Fruit fly (Drosophila melanogaster) whole organism, embryonic: ENCODE results near the gene Taf10.

Source experiments
- Asciz ChIP-seq: fragments of 200-800 bp; sonication (Bioruptor generic); optimal IDR thresholded peaks from 2 replicates; lab custom pipeline; 2017; ENCODE audit warnings: missing biosample characterization, mild to moderate bottlenecking, missing genetic modification characterization, missing genetic modification reagents
- Bdp1 ChIP-seq: fragments of 200-800 bp; sonication (Bioruptor generic); optimal IDR thresholded peaks from 3 replicates; lab custom pipeline; 2016; ENCODE audit warnings: missing biosample characterization, missing genetic modification characterization
- Bgb ChIP-seq: fragments of 200-800 bp; sonication (Bioruptor generic); IDR thresholded peaks from 2 replicates; pipeline ENCODE4 v1.3.6; 2022; ENCODE audit warnings: missing biosample characterization, missing genetic modification characterization; ENCODE audit not compliant: partially characterized antibody
- BtbVII ChIP-seq: fragments of 200-800 bp; sonication (Bioruptor generic); optimal IDR thresholded peaks from 3 replicates; lab custom pipeline; 2017; ENCODE audit warnings: missing biosample characterization, mild to moderate bottlenecking, missing genetic modification characterization
- CG10543 ChIP-seq: fragments of 200-800 bp; sonication (Bioruptor generic); optimal IDR thresholded peaks from 3 replicates; lab custom pipeline; 2017; ENCODE audit warnings: missing biosample characterization, mild to moderate bottlenecking, missing genetic modification characterization, moderate library complexity
- CG12299 ChIP-seq: fragments of 200-800 bp; sonication (Bioruptor generic); optimal IDR thresholded peaks from 2 replicates; lab custom pipeline; 2018; ENCODE audit warnings: missing biosample characterization, mild to moderate bottlenecking, missing genetic modification characterization
- CG12744 ChIP-seq: fragments of 200-800 bp; sonication (Bioruptor generic); optimal IDR thresholded peaks from 2 replicates; lab custom pipeline; 2016; ENCODE audit warnings: missing biosample characterization, missing genetic modification characterization
- CG13624 ChIP-seq: fragments of 200-800 bp; sonication (Bioruptor generic); optimal IDR thresholded peaks from 2 replicates; lab custom pipeline; 2016; ENCODE audit warnings: missing biosample characterization, missing genetic modification characterization
- CG15479 ChIP-seq: fragments of 200-800 bp; sonication (Bioruptor generic); optimal IDR thresholded peaks from 3 replicates; lab custom pipeline; 2019; ENCODE audit warnings: missing biosample characterization, mild to moderate bottlenecking, missing genetic modification characterization, moderate library complexity
- CG17802 ChIP-seq: fragments of 200-800 bp; sonication (Bioruptor generic); optimal IDR thresholded peaks from 2 replicates; lab custom pipeline; 2018; ENCODE audit warnings: missing biosample characterization, mild to moderate bottlenecking, missing genetic modification characterization, moderate library complexity
- CG2678 ChIP-seq: fragments of 200-800 bp; sonication (Bioruptor generic); optimal IDR thresholded peaks from 3 replicates; lab custom pipeline; 2019; ENCODE audit warnings: missing biosample characterization, mild to moderate bottlenecking, missing genetic modification characterization, moderate library complexity
- CG32767 ChIP-seq: fragments of 200-800 bp; sonication (Bioruptor generic); IDR thresholded peaks from 2 replicates; pipeline ENCODE4 v1.3.6; 2022; ENCODE audit warnings: missing biosample characterization, missing genetic modification characterization
- CG33557 ChIP-seq: fragments of 200-800 bp; sonication (Bioruptor generic); optimal IDR thresholded peaks from 2 replicates; lab custom pipeline; 2019; ENCODE audit warnings: missing biosample characterization, mild to moderate bottlenecking, missing genetic modification characterization, moderate library complexity
- CG4404 ChIP-seq: fragments of 200-800 bp; sonication (Bioruptor generic); IDR thresholded peaks from 2 replicates; pipeline ENCODE4 v1.3.6; 2022; ENCODE audit warnings: missing biosample characterization, missing genetic modification characterization
- CG4617 ChIP-seq: fragments of 200-800 bp; sonication (Bioruptor generic); optimal IDR thresholded peaks from 3 replicates; lab custom pipeline; 2016; ENCODE audit warnings: missing biosample characterization, missing genetic modification characterization, borderline replicate concordance
- CG4820 ChIP-seq: fragments of 200-800 bp; sonication (Bioruptor generic); optimal IDR thresholded peaks from 3 replicates; lab custom pipeline; 2016; ENCODE audit warnings: missing biosample characterization, missing genetic modification characterization
- CG6689 ChIP-seq: fragments of 200-800 bp; sonication (Bioruptor generic); IDR thresholded peaks from 2 replicates; pipeline ENCODE4 v1.3.6; 2022; ENCODE audit warnings: missing biosample characterization, missing genetic modification characterization
- CG9215 ChIP-seq: fragments of 200-800 bp; sonication (Bioruptor generic); IDR thresholded peaks from 2 replicates; pipeline ENCODE4 v1.3.6; 2022; ENCODE audit warnings: missing biosample characterization, missing genetic modification characterization
- CG9817 ChIP-seq: fragments of 200-800 bp; sonication (Bioruptor generic); optimal IDR thresholded peaks from 2 replicates; lab custom pipeline; 2018; ENCODE audit warnings: missing biosample characterization, mild to moderate bottlenecking, missing genetic modification characterization, moderate library complexity
- Camta ChIP-seq: fragments of 200-800 bp; sonication (Bioruptor generic); optimal IDR thresholded peaks from 2 replicates; lab custom pipeline; 2016; ENCODE audit warnings: missing biosample characterization, missing genetic modification characterization
- Chrac-16 ChIP-seq: fragments of 200-800 bp; sonication (Bioruptor generic); optimal IDR thresholded peaks from 3 replicates; lab custom pipeline; 2016; ENCODE audit warnings: missing biosample characterization, missing genetic modification characterization
- CrebB ChIP-seq: fragments of 200-800 bp; sonication (Bioruptor generic); optimal IDR thresholded peaks from 3 replicates; lab custom pipeline; 2018; ENCODE audit warnings: missing biosample characterization, mild to moderate bottlenecking, missing genetic modification characterization
- D19B ChIP-seq: fragments of 200-800 bp; sonication (Bioruptor generic); optimal IDR thresholded peaks from 2 replicates; lab custom pipeline; 2017; ENCODE audit warnings: missing biosample characterization, mild to moderate bottlenecking, missing genetic modification characterization
- Deaf1 ChIP-seq: fragments of 200-800 bp; optimal IDR thresholded peaks from 3 replicates; lab custom pipeline; 2019; ENCODE audit warnings: missing biosample characterization, mild to moderate bottlenecking, missing genetic modification characterization, moderate library complexity
- HHEX ChIP-seq: fragments of 200-800 bp; sonication (Bioruptor generic); optimal IDR thresholded peaks from 3 replicates; lab custom pipeline; 2017; ENCODE audit warnings: missing biosample characterization, mild to moderate bottlenecking, missing genetic modification characterization, missing genetic modification reagents
- HLH54F ChIP-seq: fragments of 200-800 bp; sonication (Bioruptor generic); optimal IDR thresholded peaks from 3 replicates; lab custom pipeline; 2016; ENCODE audit warnings: missing biosample characterization, missing genetic modification characterization
- MESR4 ChIP-seq: fragments of 200-800 bp; sonication (Bioruptor generic); optimal IDR thresholded peaks from 2 replicates; lab custom pipeline; 2018; ENCODE audit warnings: missing biosample characterization, mild to moderate bottlenecking, missing genetic modification characterization, moderate library complexity
- Mad ChIP-seq: fragments of 200-800 bp; sonication (Bioruptor generic); optimal IDR thresholded peaks from 2 replicates; lab custom pipeline; 2016; ENCODE audit warnings: missing biosample characterization, missing genetic modification characterization
- Med ChIP-seq: fragments of 200-800 bp; sonication (Bioruptor generic); peaks from one replicate; lab custom pipeline; 2016; ENCODE audit warnings: missing biosample characterization, missing genetic modification characterization, mild to moderate bottlenecking, inconsistent platforms, moderate library complexity
- NC2β ChIP-seq: fragments of 200-800 bp; sonication (Bioruptor generic); optimal IDR thresholded peaks from 2 replicates; lab custom pipeline; 2016; ENCODE audit warnings: missing biosample characterization, missing genetic modification characterization
- NK7.1 ChIP-seq: fragments of 200-800 bp; sonication (Bioruptor generic); optimal IDR thresholded peaks from 3 replicates; lab custom pipeline; 2016; ENCODE audit warnings: missing biosample characterization, missing genetic modification characterization
- Oaz ChIP-seq: fragments of 200-800 bp; sonication (Bioruptor generic); IDR thresholded peaks from 2 replicates; pipeline ENCODE4 v1.3.6; 2022; ENCODE audit warnings: missing biosample characterization, missing genetic modification characterization
- Side ChIP-seq: fragments of 200-800 bp; sonication (Bioruptor generic); optimal IDR thresholded peaks from 2 replicates; lab custom pipeline; 2016; ENCODE audit warnings: missing biosample characterization, missing genetic modification characterization
- Spps ChIP-seq: fragments of 200-800 bp; sonication (Bioruptor generic); optimal IDR thresholded peaks from 2 replicates; lab custom pipeline; 2018; ENCODE audit warnings: missing biosample characterization, mild to moderate bottlenecking, missing genetic modification characterization
- amos ChIP-seq: fragments of 200-800 bp; sonication (Bioruptor generic); IDR thresholded peaks from 2 replicates; pipeline ENCODE4 v1.3.6; 2022; ENCODE audit warnings: missing biosample characterization, missing genetic modification characterization; ENCODE audit not compliant: partially characterized antibody
- ash1 ChIP-seq: fragments of 200-800 bp; sonication (Bioruptor generic); optimal IDR thresholded peaks from 2 replicates; lab custom pipeline; 2018; ENCODE audit warnings: missing biosample characterization, mild to moderate bottlenecking, missing genetic modification characterization
- az2 ChIP-seq: fragments of 200-800 bp; sonication (Bioruptor generic); optimal IDR thresholded peaks from 3 replicates; lab custom pipeline; 2016; ENCODE audit warnings: missing biosample characterization, missing genetic modification characterization
- br ChIP-seq: fragments of >200 bp; optimal IDR thresholded peaks from 2 replicates; lab custom pipeline; 2017
- chif ChIP-seq, 2 experiments: fragments of 200-800 bp; sonication (Bioruptor generic); optimal IDR thresholded peaks; 3 replicates each; lab custom pipeline; 2016; ENCODE audit warnings: missing biosample characterization in 2 of 2, missing genetic modification characterization in 2 of 2
- crc ChIP-seq: fragments of 200-800 bp; sonication (Bioruptor generic); optimal IDR thresholded peaks from 2 replicates; lab custom pipeline; 2016; ENCODE audit warnings: missing biosample characterization, missing genetic modification characterization
- croc ChIP-seq: fragments of 200-800 bp; sonication (Bioruptor generic); conservative IDR thresholded peaks from 3 replicates; pipeline ENCODE4 v1.3.6; 2022; ENCODE audit warnings: missing biosample characterization, missing genetic modification characterization
- en ChIP-seq: fragments of 200-800 bp; sonication (Bioruptor generic); optimal IDR thresholded peaks from 2 replicates; lab custom pipeline; 2016; ENCODE audit warnings: missing biosample characterization, missing genetic modification characterization
- jing ChIP-seq: fragments of 200-800 bp; sonication (Bioruptor generic); optimal IDR thresholded peaks from 2 replicates; lab custom pipeline; 2018; ENCODE audit warnings: missing biosample characterization, mild to moderate bottlenecking, missing genetic modification characterization
- lov ChIP-seq, 2 experiments: fragments of 200-800 bp in 1 of 2; fragments of >200 bp in 1 of 2; sonication (Bioruptor generic) in 1 of 2; IDR thresholded peaks in 1 of 2; optimal IDR thresholded peaks in 1 of 2; 2 replicates in 1 of 2; 3 replicates in 1 of 2; pipeline versions ENCODE4 v1.3.6 to Lab custom; 2017 to 2022; ENCODE audit warnings: missing biosample characterization in 1 of 2, missing genetic modification characterization in 1 of 2
- nau ChIP-seq: fragments of 200-800 bp; sonication (Bioruptor generic); optimal IDR thresholded peaks from 3 replicates; lab custom pipeline; 2017; ENCODE audit warnings: missing biosample characterization, mild to moderate bottlenecking, missing genetic modification characterization, missing genetic modification reagents
- pho ChIP-seq: fragments of 200-800 bp; sonication (Bioruptor generic); optimal IDR thresholded peaks from 2 replicates; lab custom pipeline; 2016; ENCODE audit warnings: missing biosample characterization, missing genetic modification characterization
- rib ChIP-seq: fragments of 200-800 bp; sonication (Bioruptor generic); IDR thresholded peaks from 2 replicates; pipeline ENCODE4 v1.3.6; 2022; ENCODE audit warnings: missing biosample characterization, missing genetic modification characterization
- sens-2 ChIP-seq: fragments of 200-800 bp; sonication (Bioruptor generic); IDR thresholded peaks from 2 replicates; pipeline ENCODE4 v1.3.6; 2022; ENCODE audit warnings: missing biosample characterization, missing genetic modification characterization
- twi ChIP-seq: fragments of 200-800 bp; optimal IDR thresholded peaks from 2 replicates; lab custom pipeline; 2019; ENCODE audit warnings: missing biosample characterization, mild to moderate bottlenecking, missing genetic modification characterization, moderate library complexity

Gene Taf10

DNA sequence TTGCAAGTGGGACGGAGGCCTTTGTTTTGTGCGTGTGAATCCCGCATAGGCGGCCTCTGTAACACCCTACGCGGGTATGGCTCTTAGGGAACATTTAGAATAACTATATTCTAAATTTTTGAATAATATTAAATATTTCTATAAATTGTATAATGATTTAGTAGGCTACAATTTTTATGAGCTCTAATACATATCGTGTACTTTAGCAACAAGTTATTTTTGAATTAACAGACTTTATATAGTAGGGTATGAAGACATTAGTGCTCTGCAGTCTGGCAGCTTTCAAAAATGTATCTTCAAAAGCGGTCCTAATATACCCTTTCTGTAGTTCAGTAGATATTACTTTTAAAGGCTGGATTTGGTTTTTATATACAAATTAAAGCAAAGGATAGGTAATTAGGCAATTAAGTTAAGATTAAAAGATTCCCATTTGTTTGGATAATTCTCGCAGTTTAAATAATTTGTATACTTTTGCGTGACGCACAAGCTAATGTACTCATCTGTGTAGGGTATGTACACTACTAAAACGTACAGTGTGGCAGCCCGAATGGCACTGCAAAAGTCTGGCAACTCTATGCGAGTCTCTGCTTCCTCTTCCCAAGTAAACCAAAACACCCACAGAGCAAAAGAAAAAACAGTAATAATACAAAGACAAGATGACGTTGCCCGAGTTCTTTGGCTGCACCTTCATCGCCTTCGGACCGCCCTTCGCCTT, 1.9 kb upstream of the Taf10 start, which contains the start of the genes Snx21 and aph-1 (continued):
- peak; percentile 87 for TF ChIP-seq CG4820 (GFP tag; lab: Kevin White, UChicago)
- TF ChIP-seq amos (GFP tag; lab: Robert Waterston, UW), result peak; percentile 40; the same call in 1 of the 2 replicates
- TF ChIP-seq Camta (GFP tag; lab: Kevin White, UChicago), result peak; percentile 81
- no peak for TF ChIP-seq CG15479 (GFP tag; lab: Kevin White, UChicago)
- TF ChIP-seq HHEX (GFP tag; lab: Kevin White, UChicago), result peak; percentile 93
- TF ChIP-seq Bdp1 (GFP tag; lab: Kevin White, UChicago), result peak; percentile 66
- TF ChIP-seq Bgb (GFP tag; lab: Robert Waterston, UW), result no peak; the same call in 1 of the 2 replicates
- peak; percentile 76 for TF ChIP-seq sens-2 (GFP tag; lab: Robert Waterston, UW)
- TF ChIP-seq CG32767 (GFP tag; lab: Robert Waterston, UW), result peak; percentile 89
- no peak for TF ChIP-seq br (lab: Kevin White, UChicago)
- TF ChIP-seq Oaz (GFP tag; lab: Robert Waterston, UW), result peak; percentile 80
- TF ChIP-seq croc (GFP tag; lab: Robert Waterston, UW), result peak; percentile 83
- TF ChIP-seq CrebB (tag; lab: Kevin White, UChicago), result peak; percentile 80
- TF ChIP-seq CG13624 (GFP tag; lab: Kevin White, UChicago), result peak; percentile 89
- TF ChIP-seq CG12744 (GFP tag; lab: Kevin White, UChicago), result peak; percentile 26
- peak; percentile 86 for TF ChIP-seq twi (tag; lab: Kevin White, UChicago)
- peak; percentile 56 for TF ChIP-seq MESR4 (GFP tag; lab: Kevin White, UChicago)
- peak; percentile 75 for TF ChIP-seq Deaf1 (tag; lab: Kevin White, UChicago)
- peak; percentile 95 for TF ChIP-seq CG10543
- peak; percentile 69 for TF ChIP-seq rib (GFP tag; lab: Robert Waterston, UW)
- peak; percentile 88 for TF ChIP-seq CG33557
- TF ChIP-seq HLH54F (GFP tag; lab: Kevin White, UChicago), result peak; percentile 93
- TF ChIP-seq crc (GFP tag; lab: Kevin White, UChicago), result peak; percentile 74
- TF ChIP-seq Side (GFP tag; lab: Kevin White, UChicago), result peak; percentile 90
- TF ChIP-seq Asciz (GFP tag; lab: Kevin White, UChicago), result peak; percentile 84
- peak; percentile 79 for TF ChIP-seq Mad (GFP tag; lab: Kevin White, UChicago)
- TF ChIP-seq NK7.1 (GFP tag; lab: Kevin White, UChicago), result peak; percentile 63
- TF ChIP-seq lov (optimal IDR thresholded peaks at IDR 0.05; lab: Kevin White, UChicago), result no peak
- TF ChIP-seq lov (GFP tag; IDR thresholded peaks at IDR 0.05; lab: Robert Waterston, UW), result 0 out of 3 replicates have a peak, but pooled peaks have one; percentile 56
- peak; percentile 96 for TF ChIP-seq CG2678 (tag; lab: Kevin White, UChicago)
- peak; percentile 77 for TF ChIP-seq NC2β
- peak; percentile 91 for TF ChIP-seq CG6689
- peak; percentile 85 for TF ChIP-seq CG12299 (tag; lab: Kevin White, UChicago)
- peak; percentile 93 for TF ChIP-seq Chrac-16 (GFP tag; lab: Kevin White, UChicago)
- TF ChIP-seq jing, result peak; percentile 65
- peak; percentile 93 for TF ChIP-seq az2 (GFP tag; lab: Kevin White, UChicago)
- TF ChIP-seq Med, result peak; percentile 97
- peak; percentile 91 for TF ChIP-seq CG9817
- peak; percentile 82 for TF ChIP-seq nau (GFP tag; lab: Kevin White, UChicago)
- TF ChIP-seq chif (GFP tag; optimal IDR thresholded peaks at IDR 0.05; lab: Kevin White, UChicago), result peak; percentile 76 to 91
- TF ChIP-seq en (GFP tag; lab: Kevin White, UChicago), result peak; percentile 72
- TF ChIP-seq CG4404 (GFP tag; lab: Robert Waterston, UW), result peak; percentile 87
- TF ChIP-seq ash1, result no peak
- TF ChIP-seq CG17802 (tag; lab: Kevin White, UChicago), result peak; percentile 63
- peak; percentile 83 for TF ChIP-seq D19B (GFP tag; lab: Kevin White, UChicago)
- peak; percentile 91 for TF ChIP-seq BtbVII (GFP tag; lab: Kevin White, UChicago)
- TF ChIP-seq pho, result peak; percentile 81
- peak; percentile 77 for TF ChIP-seq CG4617
- TF ChIP-seq CG9215 (GFP tag; lab: Robert Waterston, UW), result peak; percentile 89
- peak; percentile 75 for TF ChIP-seq Spps
